Worm (Caenorhabditis elegans) whole organism, L3 larva: ENCODE data around the gene nft-1.

Experiments
- R02D3.7 ChIP-seq: fragments of 150-350 bp; optimal IDR thresholded peaks from 2 replicates; lab custom pipeline; 2014; ENCODE audit warnings: missing biosample characterization, missing genetic modification characterization
- ZK546.5 ChIP-seq: sonication (generic microtip); optimal IDR thresholded peaks from 2 replicates; lab custom pipeline; 2017; ENCODE audit warnings: missing biosample characterization, missing genetic modification characterization
- aly-2 ChIP-seq: fragments of 150-350 bp; optimal IDR thresholded peaks from 2 replicates; lab custom pipeline; 2014; ENCODE audit warnings: missing biosample characterization, missing genetic modification characterization
- ama-1 ChIP-seq: fragments of 150-350 bp; optimal IDR thresholded peaks from 2 replicates; lab custom pipeline; 2018
- ceh-16 ChIP-seq: sonication (generic microtip); optimal IDR thresholded peaks from 2 replicates; lab custom pipeline; 2017; ENCODE audit warnings: missing biosample characterization, missing genetic modification characterization
- ceh-28 ChIP-seq: fragments of 150-350 bp; optimal IDR thresholded peaks from 2 replicates; lab custom pipeline; 2014; ENCODE audit warnings: missing biosample characterization, missing genetic modification reagents, missing genetic modification characterization
- ceh-82 ChIP-seq: fragments of 150-350 bp; optimal IDR thresholded peaks from 2 replicates; lab custom pipeline; 2014; ENCODE audit warnings: missing biosample characterization, missing genetic modification characterization
- ceh-9 ChIP-seq: sonication (generic microtip); optimal IDR thresholded peaks from 2 replicates; lab custom pipeline; 2018; ENCODE audit warnings: missing biosample characterization, missing genetic modification characterization
- egl-5 ChIP-seq: fragments of 150-350 bp; optimal IDR thresholded peaks from 2 replicates; lab custom pipeline; 2017; ENCODE audit warnings: missing biosample characterization, missing genetic modification reagents, missing genetic modification characterization, inconsistent platforms
- elt-1 ChIP-seq: fragments of 150-350 bp; optimal IDR thresholded peaks from 2 replicates; lab custom pipeline; 2014; ENCODE audit warnings: missing biosample characterization, missing genetic modification characterization
- elt-2 ChIP-seq: sonication (generic microtip); optimal IDR thresholded peaks from 2 replicates; lab custom pipeline; 2016; ENCODE audit warnings: missing genetic modification reagents, mild to moderate bottlenecking, missing genetic modification characterization, missing compliant biosample characterization
- elt-3 ChIP-seq, 3 experiments: fragments of 150-350 bp in 1 of 3; sonication (generic microtip) in 2 of 3; optimal IDR thresholded peaks; 2 replicates in 2 of 3; 4 replicates in 1 of 3; lab custom pipeline; 2014 to 2017; ENCODE audit warnings: missing biosample characterization in 3 of 3, missing genetic modification characterization in 3 of 3
- eor-1 ChIP-seq, 2 experiments: fragments of 150-350 bp; optimal IDR thresholded peaks; 2 replicates each; lab custom pipeline; 2014 to 2018; ENCODE audit warnings: missing biosample characterization in 2 of 2, missing genetic modification characterization in 2 of 2
- fkh-10 ChIP-seq: sonication (generic microtip); optimal IDR thresholded peaks from 2 replicates; lab custom pipeline; 2017; ENCODE audit warnings: missing biosample characterization, missing genetic modification reagents, missing genetic modification characterization
- hmg-11 ChIP-seq: sonication (generic microtip); optimal IDR thresholded peaks from 2 replicates; lab custom pipeline; 2016; ENCODE audit warnings: missing genetic modification characterization, missing compliant biosample characterization
- lin-15B ChIP-seq: fragments of 150-350 bp; optimal IDR thresholded peaks from 2 replicates; lab custom pipeline; 2014; ENCODE audit warnings: missing biosample characterization, missing genetic modification characterization
- lin-39 ChIP-seq: fragments of 150-350 bp; optimal IDR thresholded peaks from 2 replicates; lab custom pipeline; 2018; ENCODE audit warnings: missing biosample characterization, missing genetic modification reagents, missing genetic modification characterization
- lsy-12 ChIP-seq: sonication (generic microtip); optimal IDR thresholded peaks from 2 replicates; lab custom pipeline; 2016; ENCODE audit warnings: mild to moderate bottlenecking, missing genetic modification characterization, missing compliant biosample characterization
- nfya-1 ChIP-seq: sonication (generic microtip); optimal IDR thresholded peaks from 2 replicates; lab custom pipeline; 2017; ENCODE audit warnings: missing genetic modification characterization, mild to moderate bottlenecking, missing compliant biosample characterization, antibody characterized with exemption, moderate library complexity; ENCODE audit not compliant: insufficient read depth
- nhr-12 ChIP-seq: fragments of 150-350 bp; optimal IDR thresholded peaks from 2 replicates; lab custom pipeline; 2014; ENCODE audit warnings: missing biosample characterization, missing genetic modification characterization
- nhr-23 ChIP-seq: fragments of 150-350 bp; optimal IDR thresholded peaks from 2 replicates; lab custom pipeline; 2014; ENCODE audit warnings: missing biosample characterization, missing genetic modification reagents, missing genetic modification characterization
- nhr-25 ChIP-seq: sonication (generic microtip); optimal IDR thresholded peaks from 2 replicates; lab custom pipeline; 2017; ENCODE audit warnings: missing biosample characterization, missing genetic modification characterization
- nhr-43 ChIP-seq: sonication (generic microtip); optimal IDR thresholded peaks from 2 replicates; lab custom pipeline; 2016; ENCODE audit warnings: mild to moderate bottlenecking, missing genetic modification characterization, missing compliant biosample characterization; ENCODE audit not compliant: poor library complexity, severe bottlenecking
- nhr-67 ChIP-seq: fragments of 150-350 bp; optimal IDR thresholded peaks from 2 replicates; lab custom pipeline; 2014; ENCODE audit warnings: missing biosample characterization, missing genetic modification characterization
- nhr-76 ChIP-seq: fragments of 150-350 bp; sonication (generic microtip); optimal IDR thresholded peaks from 5 replicates; lab custom pipeline; 2014; ENCODE audit warnings: missing biosample characterization, missing genetic modification characterization
- nhr-77 ChIP-seq: fragments of 150-350 bp; optimal IDR thresholded peaks from 2 replicates; lab custom pipeline; 2014; ENCODE audit warnings: missing biosample characterization, missing genetic modification characterization
- pha-4 ChIP-seq: fragments of 150-350 bp; optimal IDR thresholded peaks from 2 replicates; lab custom pipeline; 2014; ENCODE audit warnings: missing biosample characterization, missing genetic modification reagents, missing genetic modification characterization
- pqm-1 ChIP-seq: fragments of 150-350 bp; optimal IDR thresholded peaks from 2 replicates; lab custom pipeline; 2017; ENCODE audit warnings: missing biosample characterization, missing genetic modification characterization, inconsistent platforms
- snpc-4 ChIP-seq: fragments of 150-350 bp; optimal IDR thresholded peaks from 2 replicates; lab custom pipeline; 2014; ENCODE audit warnings: missing biosample characterization, missing genetic modification characterization
- tbx-2 ChIP-seq: sonication (generic microtip); optimal IDR thresholded peaks from 2 replicates; lab custom pipeline; 2016; ENCODE audit warnings: mild to moderate bottlenecking, missing genetic modification characterization, missing compliant biosample characterization
- unc-62 ChIP-seq: fragments of 150-350 bp; sonication (generic microtip); optimal IDR thresholded peaks from 4 replicates; lab custom pipeline; 2014; ENCODE audit warnings: missing biosample characterization, missing genetic modification reagents, missing genetic modification characterization
- zag-1 ChIP-seq: fragments of 150-350 bp; optimal IDR thresholded peaks from 2 replicates; lab custom pipeline; 2014; ENCODE audit warnings: missing biosample characterization, missing genetic modification characterization
- ztf-4 ChIP-seq: fragments of 150-350 bp; optimal IDR thresholded peaks from 2 replicates; lab custom pipeline; 2014; ENCODE audit warnings: missing biosample characterization, missing genetic modification characterization

nft-1 gene

DNA sequence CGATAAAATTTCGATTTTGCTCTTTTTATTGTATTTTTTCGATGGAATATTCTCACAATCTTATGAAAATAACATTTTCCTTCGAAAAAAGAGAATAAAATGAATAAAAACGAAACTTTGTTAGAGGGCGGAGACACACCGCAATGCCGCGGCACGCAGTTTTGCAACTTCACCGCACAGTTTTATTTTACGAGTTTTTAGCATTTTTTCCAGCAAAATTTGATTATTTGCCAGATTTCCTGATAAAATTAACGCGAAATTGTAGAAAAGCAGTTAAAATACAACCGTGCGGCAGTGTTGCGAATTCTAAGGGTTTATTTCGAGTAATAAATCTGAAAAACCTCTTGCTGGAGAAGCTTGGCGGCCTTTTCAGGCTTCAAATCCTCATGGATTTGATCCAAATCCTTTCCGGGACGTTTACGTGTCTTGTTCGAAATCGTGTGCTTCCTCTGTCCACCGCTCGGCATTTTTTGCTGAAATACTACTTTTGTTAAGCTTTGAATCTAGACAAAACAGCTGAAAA is 5.4 kb upstream of the nft-1 start, which contains the start of gene znf-593:
Gene znf-593 (minus strand): TSS at position 473 of the 523 bp plus-strand sequence.
- TF ChIP-seq hmg-11 (tag; lab: Kevin White, UChicago) (peak; percentile 50), nhr-43 (tag; lab: Kevin White, UChicago) (peak; percentile 56), zag-1 (tag; lab: Kevin White, UChicago) (no peak), elt-2 (tag; lab: Kevin White, UChicago) (peak; percentile 23), aly-2 (tag; lab: Kevin White, UChicago) (no peak), unc-62 (no peak), elt-1 (tag; lab: Kevin White, UChicago) (no peak), elt-3 (tag; optimal IDR thresholded peaks at IDR 0.05; lab: Kevin White, UChicago) (no peak), nfya-1 (tag; lab: Kevin White, UChicago) (no peak), ztf-4 (tag; lab: Kevin White, UChicago) (no peak), pha-4 (peak; percentile 32), ceh-9 (tag; lab: Kevin White, UChicago) (no peak), ama-1 (lab: Kevin White, UChicago) (peak; percentile 1), ZK546.5 (tag; lab: Kevin White, UChicago) (no peak)

DNA sequence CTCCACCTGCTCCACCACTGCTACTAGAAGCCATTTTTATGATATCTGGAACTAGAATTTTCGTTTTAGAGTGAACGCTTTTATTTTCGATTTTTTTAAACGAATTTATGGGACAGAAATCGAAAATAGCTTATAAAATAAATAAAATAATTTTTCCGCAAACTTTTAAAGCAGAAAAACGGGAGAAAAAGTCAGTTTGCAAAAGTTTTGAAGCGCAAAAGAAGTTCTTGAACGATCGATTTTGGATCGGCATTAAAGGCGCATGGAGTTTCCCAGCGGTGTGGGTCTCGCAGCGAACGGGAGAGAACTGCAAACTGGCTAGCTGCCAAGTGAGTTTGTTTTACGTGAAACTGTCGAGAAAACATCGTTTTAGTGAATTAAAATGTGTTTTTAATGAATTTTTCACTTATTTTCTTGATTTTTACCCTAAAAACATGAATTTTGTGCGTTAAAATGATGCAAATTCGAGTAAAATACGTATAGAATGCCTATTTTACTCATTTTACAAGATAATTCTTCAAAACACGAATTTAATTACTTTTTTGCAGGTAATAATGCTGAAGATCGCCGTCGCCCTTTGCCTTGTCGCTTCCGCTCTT is 3.4 kb upstream of the nft-1 start, which contains the start of the genes ccf-1 and trap-4:
Gene ccf-1 (minus strand): TSS at position 51 of the 599 bp plus-strand sequence.
Gene trap-4 (plus strand): TSS at position 549 of the 599 bp plus-strand sequence.
- TF ChIP-seq zag-1 (tag; lab: Kevin White, UChicago) (no peak), pqm-1 (tag; lab: Kevin White, UChicago) (peak; percentile 14), nhr-23 (tag; lab: Kevin White, UChicago) (peak; percentile 61), lin-39 (peak; percentile 35), nfya-1 (tag; lab: Kevin White, UChicago) (peak; percentile 89), ceh-82 (tag; lab: Kevin White, UChicago) (no peak), egl-5 (tag; lab: Kevin White, UChicago) (no peak), fkh-10 (no peak), eor-1 (tag; optimal IDR thresholded peaks at IDR 0.05; lab: Kevin White, UChicago) (no peak), ztf-4 (tag; lab: Kevin White, UChicago) (no peak), nhr-25 (tag; lab: Kevin White, UChicago) (peak; percentile 66), ceh-16 (tag; lab: Kevin White, UChicago) (no peak), elt-2 (tag; lab: Kevin White, UChicago) (peak; percentile 26), R02D3.7 (tag; lab: Kevin White, UChicago) (peak; percentile 1), pha-4 (peak; percentile 76), nhr-12 (tag; lab: Kevin White, UChicago) (no peak), nhr-77 (tag; lab: Kevin White, UChicago) (no peak), ceh-28 (peak; percentile 66), tbx-2 (tag; lab: Kevin White, UChicago) (no peak), unc-62 (no peak), nhr-67 (tag; lab: Kevin White, UChicago) (no peak), hmg-11 (tag; lab: Kevin White, UChicago) (peak; percentile 22), lin-15B (peak; percentile 76), nhr-76 (tag; lab: Kevin White, UChicago) (no peak), snpc-4 (peak; percentile 54)

DNA sequence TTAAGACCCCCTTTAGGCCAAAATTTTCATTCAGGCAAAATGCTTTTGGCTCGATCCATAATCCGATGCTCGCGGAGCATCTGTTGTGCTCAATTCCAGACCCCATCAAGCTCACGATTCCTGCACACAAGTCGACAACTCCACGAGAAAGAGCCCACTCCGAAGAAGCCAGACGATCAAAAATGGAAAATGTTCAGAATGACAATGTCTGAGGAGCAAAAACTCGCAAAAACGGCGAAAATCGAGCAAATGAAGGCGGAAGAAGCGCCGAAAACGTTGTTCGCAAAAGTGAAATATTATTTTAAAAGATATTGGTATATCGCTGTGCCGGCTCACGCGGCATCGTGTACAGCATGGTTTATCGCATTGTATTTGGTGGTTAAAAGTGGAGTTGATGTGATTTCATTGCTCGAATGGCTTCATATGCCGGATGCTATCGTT is 2.0 kb upstream of the nft-1 start, which contains the start of gene Y56A3A.22:
Gene Y56A3A.22 (plus strand): TSS at position 35 of the 441 bp plus-strand sequence.
- TF ChIP-seq R02D3.7 (tag; lab: Kevin White, UChicago) (no peak), lsy-12 (tag; lab: Kevin White, UChicago) (peak; percentile 57), nfya-1 (tag; lab: Kevin White, UChicago) (peak; percentile 36), ceh-28 (no peak), nhr-67 (tag; lab: Kevin White, UChicago) (no peak), elt-2 (tag; lab: Kevin White, UChicago) (peak; percentile 21), ama-1 (lab: Kevin White, UChicago) (peak; percentile 92), elt-3 (tag; optimal IDR thresholded peaks at IDR 0.05; lab: Kevin White, UChicago) (peak in 1 of 3 experiments; percentile 25), nhr-43 (tag; lab: Kevin White, UChicago) (peak; percentile 33), ceh-16 (tag; lab: Kevin White, UChicago) (no peak)
